Worm (Caenorhabditis elegans) whole organism, mixed stage, embryonic: Measurements from ENCODE around the gene srh-146.

ENCODE experiments used
- M03D4.4 ChIP-seq: sonication (generic microtip); optimal IDR thresholded peaks from 2 replicates; lab custom pipeline; 2017; ENCODE audit warnings: mild to moderate bottlenecking, missing genetic modification characterization, missing compliant biosample characterization
- bed-3 ChIP-seq: fragments of 200-800 bp; sonication (Bioruptor generic); optimal IDR thresholded peaks from 3 replicates; lab custom pipeline; 2018; ENCODE audit warnings: mild to moderate bottlenecking, missing genetic modification characterization, moderate library complexity, missing compliant biosample characterization
- blmp-1 ChIP-seq: fragments of 150-350 bp; optimal IDR thresholded peaks from 2 replicates; lab custom pipeline; 2014; ENCODE audit warnings: missing biosample characterization, missing genetic modification characterization
- ceh-39 ChIP-seq: fragments of 150-350 bp; optimal IDR thresholded peaks from 2 replicates; lab custom pipeline; 2014; ENCODE audit warnings: missing biosample characterization, missing genetic modification characterization
- ceh-43 ChIP-seq: fragments of 200-800 bp; sonication (Bioruptor generic); optimal IDR thresholded peaks from 2 replicates; lab custom pipeline; 2018; ENCODE audit warnings: mild to moderate bottlenecking, missing genetic modification characterization, moderate library complexity, missing compliant biosample characterization
- ces-1 ChIP-seq: fragments of 150-350 bp; optimal IDR thresholded peaks from 2 replicates; lab custom pipeline; 2014; ENCODE audit warnings: missing biosample characterization, missing genetic modification reagents, missing genetic modification characterization
- cnd-1 ChIP-seq: fragments of 200-800 bp; sonication (Bioruptor generic); optimal IDR thresholded peaks from 2 replicates; lab custom pipeline; 2018; ENCODE audit warnings: mild to moderate bottlenecking, missing genetic modification characterization, missing compliant biosample characterization
- elt-1 ChIP-seq: sonication (generic microtip); optimal IDR thresholded peaks from 2 replicates; lab custom pipeline; 2017; ENCODE audit warnings: missing genetic modification characterization, mild to moderate bottlenecking, missing compliant biosample characterization, antibody characterized with exemption, moderate library complexity, borderline replicate concordance; ENCODE audit not compliant: insufficient read depth
- elt-3 ChIP-seq: fragments of 150-350 bp; optimal IDR thresholded peaks from 2 replicates; lab custom pipeline; 2014; ENCODE audit warnings: missing biosample characterization, missing genetic modification characterization
- flh-1 ChIP-seq: fragments of 200-800 bp; sonication (Bioruptor generic); optimal IDR thresholded peaks from 2 replicates; lab custom pipeline; 2018; ENCODE audit warnings: mild to moderate bottlenecking, missing genetic modification characterization, moderate library complexity, missing compliant biosample characterization
- ham-2 ChIP-seq: fragments of 200-800 bp; sonication (Bioruptor generic); optimal IDR thresholded peaks from 2 replicates; lab custom pipeline; 2018; ENCODE audit warnings: mild to moderate bottlenecking, missing genetic modification characterization, missing compliant biosample characterization
- hlh-1 ChIP-seq: fragments of 150-350 bp; optimal IDR thresholded peaks from 2 replicates; lab custom pipeline; 2014; ENCODE audit warnings: missing biosample characterization, missing genetic modification reagents, missing genetic modification characterization
- lin-13 ChIP-seq: fragments of 150-350 bp; optimal IDR thresholded peaks from 2 replicates; lab custom pipeline; 2014; ENCODE audit warnings: missing biosample characterization, missing genetic modification characterization
- lin-32 ChIP-seq: fragments of 200-800 bp; sonication (Bioruptor generic); optimal IDR thresholded peaks from 2 replicates; lab custom pipeline; 2018; ENCODE audit warnings: mild to moderate bottlenecking, missing genetic modification characterization, missing compliant biosample characterization
- lsy-2 ChIP-seq: fragments of 150-350 bp; optimal IDR thresholded peaks from 2 replicates; lab custom pipeline; 2014; ENCODE audit warnings: missing biosample characterization, missing genetic modification characterization
- mab-5 ChIP-seq: fragments of 150-350 bp; optimal IDR thresholded peaks from 2 replicates; lab custom pipeline; 2014; ENCODE audit warnings: missing biosample characterization, missing genetic modification characterization
- mep-1 ChIP-seq: fragments of 150-350 bp; optimal IDR thresholded peaks from 2 replicates; lab custom pipeline; 2017; ENCODE audit warnings: missing biosample characterization, missing genetic modification reagents, missing genetic modification characterization, inconsistent platforms
- mls-2 ChIP-seq: sonication (generic microtip); optimal IDR thresholded peaks from 2 replicates; lab custom pipeline; 2016; ENCODE audit warnings: mild to moderate bottlenecking, missing genetic modification characterization, moderate library complexity, missing compliant biosample characterization
- nhr-12 ChIP-seq: fragments of 150-350 bp; optimal IDR thresholded peaks from 2 replicates; lab custom pipeline; 2014; ENCODE audit warnings: missing biosample characterization, missing genetic modification characterization
- nhr-237 ChIP-seq: fragments of 150-350 bp; optimal IDR thresholded peaks from 2 replicates; lab custom pipeline; 2014; ENCODE audit warnings: missing biosample characterization, missing genetic modification characterization
- nhr-28 ChIP-seq: fragments of 150-350 bp; optimal IDR thresholded peaks from 2 replicates; lab custom pipeline; 2014; ENCODE audit warnings: missing biosample characterization, missing genetic modification characterization
- nhr-76 ChIP-seq: sonication (generic microtip); optimal IDR thresholded peaks from 2 replicates; lab custom pipeline; 2017; ENCODE audit warnings: missing biosample characterization, missing genetic modification characterization
- pha-4 ChIP-seq: fragments of 150-350 bp; optimal IDR thresholded peaks from 2 replicates; lab custom pipeline; 2018; ENCODE audit warnings: missing biosample characterization, missing genetic modification reagents, missing genetic modification characterization
- sem-2 ChIP-seq: fragments of 200-800 bp; sonication (Bioruptor generic); optimal IDR thresholded peaks from 2 replicates; lab custom pipeline; 2018; ENCODE audit warnings: mild to moderate bottlenecking, missing genetic modification characterization, missing compliant biosample characterization
- snpc-4 ChIP-seq: fragments of 150-350 bp; optimal IDR thresholded peaks from 2 replicates; lab custom pipeline; 2014; ENCODE audit warnings: missing biosample characterization, missing genetic modification characterization
- sptf-1 ChIP-seq: sonication (generic microtip); optimal IDR thresholded peaks from 2 replicates; lab custom pipeline; 2017; ENCODE audit warnings: mild to moderate bottlenecking, missing genetic modification characterization, moderate library complexity, missing compliant biosample characterization
- tbx-8 ChIP-seq: fragments of 200-800 bp; sonication (Bioruptor generic); optimal IDR thresholded peaks from 2 replicates; lab custom pipeline; 2018; ENCODE audit warnings: mild to moderate bottlenecking, missing genetic modification characterization, moderate library complexity, missing compliant biosample characterization
- unc-120 ChIP-seq: sonication (generic microtip); optimal IDR thresholded peaks from 2 replicates; lab custom pipeline; 2017; ENCODE audit warnings: missing genetic modification characterization, missing compliant biosample characterization; ENCODE audit not compliant: poor library complexity, severe bottlenecking
- unc-39 ChIP-seq: fragments of 150-350 bp; optimal IDR thresholded peaks from 2 replicates; lab custom pipeline; 2014; ENCODE audit warnings: missing biosample characterization, missing genetic modification characterization
- zip-8 ChIP-seq: fragments of 150-350 bp; optimal IDR thresholded peaks from 2 replicates; lab custom pipeline; 2014; ENCODE audit warnings: missing biosample characterization, missing genetic modification characterization
- ztf-11 ChIP-seq: fragments of 150-350 bp; optimal IDR thresholded peaks from 2 replicates; lab custom pipeline; 2014; ENCODE audit warnings: missing biosample characterization, missing genetic modification characterization

The srh-146 gene

DNA sequence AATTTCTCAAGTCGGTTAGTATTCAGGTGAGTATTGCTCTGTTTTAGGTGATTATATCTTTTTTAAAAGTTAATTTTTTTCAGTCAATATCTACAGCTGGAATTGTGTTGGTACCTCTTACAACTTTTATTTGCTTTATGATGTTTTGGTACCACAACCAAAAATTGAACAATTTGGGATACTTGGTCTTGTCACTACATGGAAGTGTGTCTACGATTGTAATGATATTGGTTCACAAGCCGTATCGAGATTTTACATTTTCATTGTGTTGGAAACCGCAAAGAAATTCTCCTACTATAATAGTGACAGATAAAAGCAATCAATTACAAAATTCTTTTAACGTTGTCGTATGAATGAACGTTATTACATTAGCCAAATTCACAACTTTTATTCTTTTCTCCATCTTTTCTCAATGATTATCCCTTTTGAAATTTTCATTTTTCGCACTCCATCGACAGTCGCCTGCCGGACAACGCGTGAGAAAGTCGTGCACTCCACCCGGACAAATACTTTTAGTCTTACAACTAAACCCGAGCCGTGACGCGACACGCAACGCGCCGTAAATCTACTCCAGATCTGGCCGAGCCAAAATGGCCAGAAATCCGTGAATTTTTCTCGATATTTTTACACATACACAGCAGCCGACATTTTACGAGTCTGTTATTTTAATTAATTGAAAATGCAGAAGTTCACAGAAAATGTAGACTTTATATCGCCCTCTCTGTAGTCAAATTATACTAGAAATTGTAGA lies 42.1 kb upstream of the srh-146 start:
- TF ChIP-seq ces-1 (GFP tag; lab: Kevin White, UChicago), result no peak
- TF ChIP-seq unc-120 (tag; lab: Kevin White, UChicago), result no peak
- TF ChIP-seq ham-2 (GFP tag; lab: Kevin White, UChicago), result no peak
- no peak for TF ChIP-seq unc-39 (tag; lab: Kevin White, UChicago)
- TF ChIP-seq sem-2 (GFP tag; lab: Kevin White, UChicago), result no peak
- no peak for TF ChIP-seq elt-1 (tag; lab: Kevin White, UChicago)
- TF ChIP-seq flh-1 (GFP tag; lab: Kevin White, UChicago), result no peak
- no peak for TF ChIP-seq M03D4.4
- TF ChIP-seq lin-32 (GFP tag; lab: Kevin White, UChicago), result no peak
- no peak for TF ChIP-seq snpc-4 (tag; lab: Kevin White, UChicago)
- no peak for TF ChIP-seq hlh-1
- no peak for TF ChIP-seq mep-1 (tag; lab: Kevin White, UChicago)
- TF ChIP-seq tbx-8 (GFP tag; lab: Kevin White, UChicago), result no peak
- TF ChIP-seq bed-3, result no peak
- no peak for TF ChIP-seq mab-5 (tag; lab: Kevin White, UChicago)
- TF ChIP-seq cnd-1, result no peak
- no peak for TF ChIP-seq blmp-1 (tag; lab: Kevin White, UChicago)
- TF ChIP-seq ceh-43 (GFP tag; lab: Kevin White, UChicago), result no peak
- no peak for TF ChIP-seq lin-13
- TF ChIP-seq lsy-2 (tag; lab: Kevin White, UChicago), result no peak
- TF ChIP-seq, all 35 proteins: peak for 0

ce11 chrV:2872947-2873346 lies 41.1 kb upstream of the srh-146 start:
- TF ChIP-seq ceh-39 (tag; lab: Kevin White, UChicago), result no peak
- no peak for TF ChIP-seq nhr-28 (tag; lab: Kevin White, UChicago)
- no peak for TF ChIP-seq tbx-8 (GFP tag; lab: Kevin White, UChicago)
- no peak for TF ChIP-seq sem-2 (GFP tag; lab: Kevin White, UChicago)
- no peak for TF ChIP-seq mls-2 (tag; lab: Kevin White, UChicago)
- no peak for TF ChIP-seq unc-39 (tag; lab: Kevin White, UChicago)
- no peak for TF ChIP-seq mep-1 (tag; lab: Kevin White, UChicago)
- no peak for TF ChIP-seq lin-32 (GFP tag; lab: Kevin White, UChicago)
- no peak for TF ChIP-seq bed-3
- no peak for TF ChIP-seq blmp-1 (tag; lab: Kevin White, UChicago)
- TF ChIP-seq nhr-237 (tag; lab: Kevin White, UChicago), result no peak
- no peak for TF ChIP-seq ztf-11
- TF ChIP-seq elt-1 (tag; lab: Kevin White, UChicago), result no peak
- no peak for TF ChIP-seq lin-13
- no peak for TF ChIP-seq flh-1 (GFP tag; lab: Kevin White, UChicago)

ce11 chrV:2875422-2875821 lies 38.6 kb upstream of the srh-146 start, which contains the start of gene folt-2:
TSS of gene folt-2 (minus strand) at chrV:2875600.
- no peak for TF ChIP-seq lin-13
- no peak for TF ChIP-seq nhr-76 (tag; lab: Kevin White, UChicago)
- no peak for TF ChIP-seq lin-32 (GFP tag; lab: Kevin White, UChicago)
- TF ChIP-seq nhr-12 (tag; lab: Kevin White, UChicago), result no peak
- no peak for TF ChIP-seq mls-2 (tag; lab: Kevin White, UChicago)
- TF ChIP-seq zip-8 (tag; lab: Kevin White, UChicago), result no peak
- TF ChIP-seq sptf-1, result no peak
- TF ChIP-seq ceh-43 (GFP tag; lab: Kevin White, UChicago), result no peak
- TF ChIP-seq flh-1 (GFP tag; lab: Kevin White, UChicago), result no peak
- no peak for TF ChIP-seq elt-3 (tag; lab: Kevin White, UChicago)
- no peak for TF ChIP-seq mep-1 (tag; lab: Kevin White, UChicago)
- no peak for TF ChIP-seq unc-120 (tag; lab: Kevin White, UChicago)
- no peak for TF ChIP-seq M03D4.4

- TF ChIP-seq nhr-12 (tag; lab: Kevin White, UChicago), result no peak
- TF ChIP-seq unc-39 (tag; lab: Kevin White, UChicago), result no peak
- TF ChIP-seq snpc-4 (tag; lab: Kevin White, UChicago), result no peak
- TF ChIP-seq ceh-43 (GFP tag; lab: Kevin White, UChicago), result no peak
- TF ChIP-seq tbx-8 (GFP tag; lab: Kevin White, UChicago), result no peak
- no peak for TF ChIP-seq ztf-11
- TF ChIP-seq pha-4 (tag; lab: Kevin White, UChicago), result no peak
- no peak for TF ChIP-seq blmp-1 (tag; lab: Kevin White, UChicago)
- no peak for TF ChIP-seq lin-32 (GFP tag; lab: Kevin White, UChicago)
- TF ChIP-seq, all 35 proteins: peak for 0
These were observed 37.7 kb upstream of the srh-146 start for ce11 chrV:2876188-2876831.
